Fruit fly (Drosophila melanogaster): Measurements from ENCODE around the gene ssp3.

The ssp3 gene

dm6 chr2L:18948065-18948723 lies 4.4 kb upstream of the ssp3 start (continued):
- peak; percentile 85 for TF ChIP-seq Ets96B (tag; optimal IDR thresholded peaks at IDR 0.05)
- peak; percentile 86 for TF ChIP-seq spab (GFP tag; optimal IDR thresholded peaks at IDR 0.05)
- peak; percentile 78 for TF ChIP-seq net (GFP tag; optimal IDR thresholded peaks at IDR 0.05)
- TF ChIP-seq CG1621 (tag; optimal IDR thresholded peaks at IDR 0.05): peak; percentile 75
- TF ChIP-seq vri (GFP tag; optimal IDR thresholded peaks at IDR 0.05): peak; percentile 79
- TF ChIP-seq Hr4 (GFP tag; optimal IDR thresholded peaks at IDR 0.05): peak; percentile 81
- TF ChIP-seq CG3032 (tag; optimal IDR thresholded peaks at IDR 0.05): peak; percentile 89
- TF ChIP-seq CG6854 (GFP tag; optimal IDR thresholded peaks at IDR 0.05): no peak
- peak; percentile 84 for TF ChIP-seq OdsH (GFP tag; optimal IDR thresholded peaks at IDR 0.05)
- peak; percentile 82 for TF ChIP-seq topi (GFP tag; optimal IDR thresholded peaks at IDR 0.05)
- peak; percentile 89 for TF ChIP-seq CG6808 (GFP tag; optimal IDR thresholded peaks at IDR 0.05)
- peak; percentile 69 for TF ChIP-seq CG9139 (GFP tag; optimal IDR thresholded peaks at IDR 0.05)
- TF ChIP-seq CG7368 (GFP tag; optimal IDR thresholded peaks at IDR 0.05): peak; percentile 64
- peak; percentile 91 for TF ChIP-seq CG10631 (GFP tag; optimal IDR thresholded peaks at IDR 0.05)
- TF ChIP-seq Gug (GFP tag; IDR thresholded peaks at IDR 0.05): peak; percentile 55
- TF ChIP-seq Sox14 (GFP tag; optimal IDR thresholded peaks at IDR 0.05): peak; percentile 83
- peak; percentile 38 for TF ChIP-seq dac (GFP tag; optimal IDR thresholded peaks at IDR 0.05)

- no peak for TF ChIP-seq Sox102F (GFP tag; optimal IDR thresholded peaks at IDR 0.05)
- no peak for TF ChIP-seq CG6808 (GFP tag; optimal IDR thresholded peaks at IDR 0.05)
- no peak for TF ChIP-seq achi (GFP tag; optimal IDR thresholded peaks at IDR 0.05)
- no peak for TF ChIP-seq net (GFP tag; optimal IDR thresholded peaks at IDR 0.05)
- TF ChIP-seq esn (GFP tag; optimal IDR thresholded peaks at IDR 0.05): no peak
- peak; percentile 96 for TF ChIP-seq dsx (GFP tag; optimal IDR thresholded peaks at IDR 0.05; ENCODE audit: poor library complexity, severe bottlenecking)
- TF ChIP-seq svp (GFP tag): peak; percentile 67
- no peak for TF ChIP-seq Smox (GFP tag; optimal IDR thresholded peaks at IDR 0.05)
These were observed 3.8 kb upstream of the ssp3 start for dm6 chr2L:18947515-18947998.

dm6 chr2L:18946636-18947514 lies 3.1 kb upstream of the ssp3 start:
- TF ChIP-seq CG10669 (GFP tag; optimal IDR thresholded peaks at IDR 0.05) (peak; percentile 75), CG7368 (GFP tag; optimal IDR thresholded peaks at IDR 0.05) (peak; percentile 40), CG16779 (tag; optimal IDR thresholded peaks at IDR 0.05) (peak; percentile 77), esn (GFP tag; optimal IDR thresholded peaks at IDR 0.05) (peak; percentile 86), salr (GFP tag; optimal IDR thresholded peaks at IDR 0.05) (peak in 1 of 2 experiments; percentile 66), Sox14 (GFP tag; optimal IDR thresholded peaks at IDR 0.05) (peak; percentile 1), achi (GFP tag; optimal IDR thresholded peaks at IDR 0.05) (peak; percentile 82), Lpt (GFP tag; optimal IDR thresholded peaks at IDR 0.05) (peak; percentile 45), Eip78C (GFP tag) (peak; percentile 91), spab (GFP tag; optimal IDR thresholded peaks at IDR 0.05) (peak; percentile 79), Blimp-1 (GFP tag; optimal IDR thresholded peaks at IDR 0.05) (peak; percentile 60), CG3919 (GFP tag; optimal IDR thresholded peaks at IDR 0.05) (peak; percentile 76), CG11294 (GFP tag; IDR thresholded peaks at IDR 0.05) (no peak; the same call in 1 of the 2 replicates), dsx (GFP tag; optimal IDR thresholded peaks at IDR 0.05; ENCODE audit: poor library complexity, severe bottlenecking) (peak; percentile 88), Sox15 (GFP tag; optimal IDR thresholded peaks at IDR 0.05) (peak; percentile 53), Sox102F (GFP tag; optimal IDR thresholded peaks at IDR 0.05) (peak; percentile 46), svp (GFP tag) (peak; percentile 54), fkh (GFP tag; optimal IDR thresholded peaks at IDR 0.05) (no peak), Hr38 (GFP tag; optimal IDR thresholded peaks at IDR 0.05) (no peak), Eip93F (GFP tag; optimal IDR thresholded peaks at IDR 0.05) (peak; percentile 42), CG11762 (GFP tag; optimal IDR thresholded peaks at IDR 0.05; ENCODE audit: insufficient read depth) (peak; percentile 57), CG3032 (tag; optimal IDR thresholded peaks at IDR 0.05) (peak; percentile 93), Met (GFP tag; optimal IDR thresholded peaks at IDR 0.05) (peak; percentile 55), CG31627 (GFP tag; optimal IDR thresholded peaks at IDR 0.05) (peak; percentile 43), Ets96B (tag; optimal IDR thresholded peaks at IDR 0.05) (peak; percentile 94), dac (GFP tag; optimal IDR thresholded peaks at IDR 0.05) (no peak), Smox (GFP tag; optimal IDR thresholded peaks at IDR 0.05) (peak; percentile 52), CG10631 (GFP tag; optimal IDR thresholded peaks at IDR 0.05) (peak; percentile 92), CG6854 (GFP tag; optimal IDR thresholded peaks at IDR 0.05) (peak; percentile 34), CG8632 (GFP tag; optimal IDR thresholded peaks at IDR 0.05) (peak; percentile 94), lz (GFP tag; optimal IDR thresholded peaks at IDR 0.05) (peak; percentile 68), pdm3 (GFP tag; optimal IDR thresholded peaks at IDR 0.05) (peak; percentile 39), CG32006 (GFP tag; optimal IDR thresholded peaks at IDR 0.05) (peak; percentile 72)
